Fruit fly (Drosophila melanogaster) whole organism, embryonic: ENCODE data around the gene vsg.

ENCODE experiments used
- CG11247 ChIP-seq: fragments of 200-800 bp; sonication (Bioruptor generic); IDR thresholded peaks from 2 replicates; pipeline ENCODE4 v1.3.6; 2022; ENCODE audit warnings: missing biosample characterization, missing genetic modification characterization
- CG11398 ChIP-seq: fragments of 200-800 bp; sonication (Bioruptor generic); optimal IDR thresholded peaks from 2 replicates; lab custom pipeline; 2016; ENCODE audit warnings: missing biosample characterization, missing genetic modification characterization
- CG13296 ChIP-seq: fragments of 200-800 bp; sonication (Bioruptor generic); optimal IDR thresholded peaks from 3 replicates; lab custom pipeline; 2018; ENCODE audit warnings: missing biosample characterization, mild to moderate bottlenecking, missing genetic modification characterization
- CG13775 ChIP-seq: fragments of 200-800 bp; sonication (Bioruptor generic); optimal IDR thresholded peaks from 3 replicates; lab custom pipeline; 2017; ENCODE audit warnings: missing biosample characterization, mild to moderate bottlenecking, missing genetic modification characterization
- CG15479 ChIP-seq: fragments of 200-800 bp; sonication (Bioruptor generic); optimal IDR thresholded peaks from 3 replicates; lab custom pipeline; 2019; ENCODE audit warnings: missing biosample characterization, mild to moderate bottlenecking, missing genetic modification characterization, moderate library complexity
- CG16813 ChIP-seq: fragments of 200-800 bp; sonication (Bioruptor generic); IDR thresholded peaks from 3 replicates; pipeline ENCODE4 v1.3.6; 2022; ENCODE audit warnings: missing biosample characterization, missing genetic modification characterization; ENCODE audit not compliant: partially characterized antibody
- CG1792 ChIP-seq: fragments of 200-800 bp; sonication (Bioruptor generic); optimal IDR thresholded peaks from 2 replicates; lab custom pipeline; 2016; ENCODE audit warnings: missing biosample characterization, missing genetic modification characterization
- CG18011 ChIP-seq: fragments of 200-800 bp; sonication (Bioruptor generic); optimal IDR thresholded peaks from 2 replicates; lab custom pipeline; 2017; ENCODE audit warnings: missing biosample characterization, missing genetic modification characterization, mild to moderate bottlenecking, moderate library complexity, missing genotype
- CG18599 ChIP-seq: fragments of 200-800 bp; sonication (Bioruptor generic); optimal IDR thresholded peaks from 3 replicates; lab custom pipeline; 2017; ENCODE audit warnings: missing biosample characterization, missing genetic modification characterization, mild to moderate bottlenecking, moderate library complexity, missing genetic modification reagents
- CG2120 ChIP-seq: fragments of 200-800 bp; sonication (Bioruptor generic); optimal IDR thresholded peaks from 3 replicates; lab custom pipeline; 2016; ENCODE audit warnings: missing biosample characterization, missing genetic modification characterization
- CG31388 ChIP-seq: fragments of 200-800 bp; sonication (Bioruptor generic); optimal IDR thresholded peaks from 2 replicates; lab custom pipeline; 2016; ENCODE audit warnings: missing biosample characterization, missing genetic modification characterization
- CG33213 ChIP-seq: fragments of 200-800 bp; sonication (Bioruptor generic); optimal IDR thresholded peaks from 3 replicates; lab custom pipeline; 2016; ENCODE audit warnings: missing biosample characterization, missing genetic modification characterization
- CG4730 ChIP-seq: fragments of 200-800 bp; sonication (Bioruptor generic); IDR thresholded peaks from 2 replicates; pipeline ENCODE4 v1.3.6; 2022; ENCODE audit warnings: missing biosample characterization, missing genetic modification characterization
- CG6765 ChIP-seq: fragments of 200-800 bp; sonication (Bioruptor generic); optimal IDR thresholded peaks from 3 replicates; lab custom pipeline; 2017; ENCODE audit warnings: missing biosample characterization, mild to moderate bottlenecking, missing genetic modification characterization
- CG8089 ChIP-seq: fragments of 200-800 bp; sonication (Bioruptor generic); optimal IDR thresholded peaks from 3 replicates; lab custom pipeline; 2016; ENCODE audit warnings: missing biosample characterization, missing genetic modification characterization
- CG8359 ChIP-seq: fragments of 200-800 bp; sonication (Bioruptor generic); optimal IDR thresholded peaks from 2 replicates; lab custom pipeline; 2017; ENCODE audit warnings: missing biosample characterization, mild to moderate bottlenecking, missing genetic modification characterization, borderline replicate concordance
- CG9876 ChIP-seq: fragments of 200-800 bp; sonication (Bioruptor generic); optimal IDR thresholded peaks from 2 replicates; lab custom pipeline; 2016; ENCODE audit warnings: missing biosample characterization, missing genetic modification characterization
- CTCF ChIP-seq: fragments of 200-800 bp; sonication (Bioruptor generic); optimal IDR thresholded peaks from 2 replicates; lab custom pipeline; 2017; ENCODE audit warnings: missing biosample characterization, mild to moderate bottlenecking, missing genetic modification characterization, moderate library complexity
- CrebB ChIP-seq: fragments of 200-800 bp; sonication (Bioruptor generic); optimal IDR thresholded peaks from 3 replicates; lab custom pipeline; 2018; ENCODE audit warnings: missing biosample characterization, mild to moderate bottlenecking, missing genetic modification characterization
- Doc3 ChIP-seq: fragments of 200-800 bp; sonication (Bioruptor generic); IDR thresholded peaks from 3 replicates; pipeline ENCODE4 v1.3.6; 2022; ENCODE audit warnings: missing biosample characterization, missing genetic modification characterization; ENCODE audit not compliant: partially characterized antibody
- Dp ChIP-seq: fragments of 200-800 bp; sonication (Bioruptor generic); optimal IDR thresholded peaks from 2 replicates; lab custom pipeline; 2018; ENCODE audit warnings: missing biosample characterization, mild to moderate bottlenecking, missing genetic modification characterization, moderate library complexity
- Ets97D ChIP-seq: fragments of 200-800 bp; sonication (Bioruptor generic); optimal IDR thresholded peaks from 3 replicates; lab custom pipeline; 2016; ENCODE audit warnings: missing biosample characterization, missing genetic modification characterization
- Fer2 ChIP-seq: fragments of 200-800 bp; sonication (Bioruptor generic); optimal IDR thresholded peaks from 2 replicates; lab custom pipeline; 2018; ENCODE audit warnings: missing biosample characterization, mild to moderate bottlenecking, missing genetic modification characterization, moderate library complexity
- Fer3 ChIP-seq: fragments of 200-800 bp; sonication (Bioruptor generic); optimal IDR thresholded peaks from 2 replicates; lab custom pipeline; 2018; ENCODE audit warnings: missing biosample characterization, mild to moderate bottlenecking, missing genetic modification characterization, moderate library complexity
- HLH54F ChIP-seq: fragments of 200-800 bp; sonication (Bioruptor generic); optimal IDR thresholded peaks from 3 replicates; lab custom pipeline; 2016; ENCODE audit warnings: missing biosample characterization, missing genetic modification characterization
- Hmr ChIP-seq: fragments of 200-800 bp; sonication (Bioruptor generic); optimal IDR thresholded peaks from 3 replicates; lab custom pipeline; 2017; ENCODE audit warnings: mild to moderate bottlenecking, missing biosample characterization, missing genetic modification reagents, missing genetic modification characterization
- MBD-R2 ChIP-seq: fragments of 200-800 bp; sonication (Bioruptor generic); IDR thresholded peaks from 2 replicates; pipeline ENCODE4 v1.3.6; 2022; ENCODE audit warnings: missing biosample characterization, missing genetic modification characterization
- Opbp ChIP-seq: fragments of 200-800 bp; sonication (Bioruptor generic); IDR thresholded peaks from 3 replicates; pipeline ENCODE4 v1.3.6; 2022; ENCODE audit warnings: missing biosample characterization, missing genetic modification characterization; ENCODE audit not compliant: partially characterized antibody
- Scr ChIP-seq: fragments of 200-800 bp; sonication (Bioruptor generic); IDR thresholded peaks from 2 replicates; pipeline ENCODE4 v1.3.6; 2022; ENCODE audit warnings: missing biosample characterization, missing genetic modification characterization; ENCODE audit not compliant: partially characterized antibody
- Trl ChIP-seq, 3 experiments: fragments of >200 bp in 2 of 3; fragments of 200-800 bp in 1 of 3; sonication (Bioruptor generic) in 1 of 3; optimal IDR thresholded peaks; 2 replicates in 1 of 3; 3 replicates in 2 of 3; lab custom pipeline; 2016 to 2017; ENCODE audit warnings: missing biosample characterization in 1 of 3, missing genetic modification characterization in 1 of 3
- bcd ChIP-seq: fragments of 200-800 bp; sonication (Bioruptor generic); optimal IDR thresholded peaks from 2 replicates; lab custom pipeline; 2017; ENCODE audit warnings: missing biosample characterization, mild to moderate bottlenecking, missing genetic modification characterization
- bsh ChIP-seq, 2 experiments: fragments of 200-800 bp; sonication (Bioruptor generic); optimal IDR thresholded peaks; 2 replicates each; lab custom pipeline; 2017 to 2018; ENCODE audit warnings: mild to moderate bottlenecking in 2 of 2, missing biosample characterization in 2 of 2, missing genetic modification characterization in 2 of 2, moderate library complexity in 1 of 2
- cato ChIP-seq: fragments of 200-800 bp; sonication (Bioruptor generic); optimal IDR thresholded peaks from 2 replicates; lab custom pipeline; 2016; ENCODE audit warnings: missing biosample characterization, missing genetic modification characterization, borderline replicate concordance
- chif ChIP-seq, 2 experiments: fragments of 200-800 bp; sonication (Bioruptor generic); optimal IDR thresholded peaks; 3 replicates each; lab custom pipeline; 2016; ENCODE audit warnings: missing biosample characterization in 2 of 2, missing genetic modification characterization in 2 of 2
- chn ChIP-seq: fragments of 200-800 bp; sonication (Bioruptor generic); optimal IDR thresholded peaks from 2 replicates; lab custom pipeline; 2016; ENCODE audit warnings: missing biosample characterization, missing genetic modification characterization
- crp ChIP-seq, 2 experiments: fragments of 200-800 bp; sonication (Bioruptor generic); optimal IDR thresholded peaks; 2 replicates in 1 of 2; 3 replicates in 1 of 2; lab custom pipeline; 2017; ENCODE audit warnings: missing biosample characterization in 2 of 2, missing genetic modification characterization in 2 of 2, mild to moderate bottlenecking in 1 of 2, moderate library complexity in 1 of 2
- ems ChIP-seq: fragments of 200-800 bp; sonication (Bioruptor generic); optimal IDR thresholded peaks from 3 replicates; lab custom pipeline; 2016; ENCODE audit warnings: missing biosample characterization, missing genetic modification characterization
- gcm2 ChIP-seq: fragments of 200-800 bp; sonication (Bioruptor generic); optimal IDR thresholded peaks from 2 replicates; lab custom pipeline; 2016; ENCODE audit warnings: missing biosample characterization, missing genetic modification characterization
- grau ChIP-seq: fragments of 200-800 bp; optimal IDR thresholded peaks from 3 replicates; lab custom pipeline; 2019; ENCODE audit warnings: missing biosample characterization, mild to moderate bottlenecking, missing genetic modification characterization, moderate library complexity
- gsb-n ChIP-seq: fragments of 200-800 bp; sonication (Bioruptor generic); optimal IDR thresholded peaks from 3 replicates; lab custom pipeline; 2018; ENCODE audit warnings: missing biosample characterization, mild to moderate bottlenecking, missing genetic modification characterization
- hbn ChIP-seq: fragments of 200-800 bp; sonication (Bioruptor generic); IDR thresholded peaks from 2 replicates; pipeline ENCODE4 v1.3.6; 2022; ENCODE audit warnings: missing biosample characterization, missing genetic modification characterization; ENCODE audit not compliant: partially characterized antibody
- hth ChIP-seq: fragments of >200 bp; optimal IDR thresholded peaks from 2 replicates; lab custom pipeline; 2017; ENCODE audit warnings: inconsistent platforms
- jigr1 ChIP-seq: fragments of 200-800 bp; sonication (Bioruptor generic); IDR thresholded peaks from 3 replicates; pipeline ENCODE4 v1.3.6; 2022; ENCODE audit warnings: missing biosample characterization, missing genetic modification characterization
- lbe ChIP-seq: fragments of 200-800 bp; sonication (Bioruptor generic); optimal IDR thresholded peaks from 2 replicates; lab custom pipeline; 2016; ENCODE audit warnings: missing biosample characterization, mild to moderate bottlenecking, missing genetic modification characterization
- pan ChIP-seq, 4 experiments: fragments of >200 bp in 3 of 4; fragments of 200-800 bp in 1 of 4; sonication (Bioruptor generic) in 1 of 4; optimal IDR thresholded peaks in 3 of 4; IDR thresholded peaks in 1 of 4; 2 replicates each; pipeline versions ENCODE4 v1.3.6 to Lab custom; 2017 to 2022; ENCODE audit warnings: missing biosample characterization in 2 of 4, missing genetic modification characterization in 2 of 4, mixed read lengths in 1 of 4
- prd ChIP-seq, 3 experiments: fragments of >200 bp in 2 of 3; fragments of 200-800 bp in 1 of 3; sonication (Bioruptor generic) in 1 of 3; optimal IDR thresholded peaks in 2 of 3; IDR thresholded peaks in 1 of 3; 2 replicates in 2 of 3; 3 replicates in 1 of 3; pipeline versions ENCODE4 v1.3.6 to Lab custom; 2017 to 2022; ENCODE audit warnings: missing biosample characterization in 1 of 3, missing genetic modification characterization in 1 of 3
- usp ChIP-seq: fragments of >200 bp; optimal IDR thresholded peaks from 2 replicates; lab custom pipeline; 2017; ENCODE audit warnings: missing biosample characterization, missing genetic modification characterization
- vfl ChIP-seq: fragments of 200-800 bp; sonication (Bioruptor generic); optimal IDR thresholded peaks from 2 replicates; lab custom pipeline; 2016; ENCODE audit warnings: missing biosample characterization, missing genetic modification characterization
- vnd ChIP-seq: fragments of 200-800 bp; sonication (Bioruptor generic); IDR thresholded peaks from 3 replicates; pipeline ENCODE4 v1.3.6; 2022; ENCODE audit warnings: missing biosample characterization, missing genetic modification characterization; ENCODE audit not compliant: partially characterized antibody

The vsg gene

DNA sequence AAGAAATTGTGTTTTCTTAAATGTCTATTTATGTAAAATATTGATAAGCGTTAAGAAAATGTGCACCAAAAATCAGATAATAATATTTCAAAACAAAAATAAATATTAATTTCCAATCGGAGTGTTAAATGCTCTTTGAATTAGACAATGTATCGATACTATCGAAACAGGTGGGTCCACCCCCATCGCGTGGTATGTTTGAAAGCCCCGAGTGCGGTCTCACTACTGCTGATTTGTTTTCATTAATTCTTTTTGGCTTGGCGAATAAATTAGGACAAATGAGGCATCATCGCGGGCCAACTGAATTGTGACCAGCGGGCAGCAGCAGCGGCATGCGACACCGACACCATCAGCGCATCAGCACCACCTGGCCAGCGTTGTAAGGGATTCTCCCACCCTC, 12.6 kb downstream of the vsg start, which contains the start of gene Naa60 (continued):
- TF ChIP-seq CG8089 (no peak), CG11398 (GFP tag; lab: Kevin White, UChicago) (no peak), CG6765 (no peak), CG15479 (GFP tag; lab: Kevin White, UChicago) (no peak), vnd (peak; percentile 62), CrebB (tag; lab: Kevin White, UChicago) (no peak), crp (GFP tag; optimal IDR thresholded peaks at IDR 0.05; lab: Kevin White, UChicago) (no peak), vfl (no peak), CTCF (GFP tag; lab: Kevin White, UChicago) (no peak), pan (optimal IDR thresholded peaks at IDR 0.05; lab: Kevin White, UChicago) (no peak), pan (GFP tag; optimal IDR thresholded peaks at IDR 0.05 in 1 of 2, IDR thresholded peaks at IDR 0.05 in 1 of 2) (no peak), Doc3 (GFP tag; lab: Robert Waterston, UW) (peak; percentile 90), CG16813 (peak; percentile 85), Dp (peak; percentile 74), ems (GFP tag; lab: Kevin White, UChicago) (no peak), grau (tag; lab: Kevin White, UChicago) (peak; percentile 24), Scr (peak; percentile 91), CG18599 (no peak), hth (no peak), gcm2 (GFP tag; lab: Kevin White, UChicago) (no peak), CG1792 (GFP tag; lab: Kevin White, UChicago) (no peak), Fer3 (tag; lab: Kevin White, UChicago) (no peak), chif (GFP tag; optimal IDR thresholded peaks at IDR 0.05; lab: Kevin White, UChicago) (no peak), CG11247 (GFP tag; lab: Robert Waterston, UW) (no peak), bsh (GFP tag; optimal IDR thresholded peaks at IDR 0.05; lab: Kevin White, UChicago) (no peak), CG9876 (no peak), chn (GFP tag; lab: Kevin White, UChicago) (peak; percentile 27), MBD-R2 (GFP tag; lab: Robert Waterston, UW) (peak; percentile 85), usp (no peak), Ets97D (GFP tag; lab: Kevin White, UChicago) (peak; percentile 0), CG33213 (no peak), Opbp (peak; percentile 90), cato (no peak), Hmr (GFP tag; lab: Kevin White, UChicago) (no peak), CG18011 (GFP tag; lab: Kevin White, UChicago) (no peak), hbn (peak; percentile 90), CG8359 (GFP tag; lab: Kevin White, UChicago) (no peak), lbe (no peak), CG13296 (GFP tag; lab: Kevin White, UChicago) (no peak), CG31388 (no peak), gsb-n (tag; lab: Kevin White, UChicago) (no peak), prd (optimal IDR thresholded peaks at IDR 0.05; lab: Kevin White, UChicago) (no peak), prd (GFP tag; IDR thresholded peaks at IDR 0.05; lab: Robert Waterston, UW) (no peak), CG13775 (no peak), Trl (optimal IDR thresholded peaks at IDR 0.05; lab: Kevin White, UChicago) (no peak), Trl (GFP tag; optimal IDR thresholded peaks at IDR 0.05; lab: Kevin White, UChicago) (no peak), CG4730 (GFP tag; lab: Robert Waterston, UW) (no peak), CG2120 (GFP tag; lab: Kevin White, UChicago) (peak; percentile 22), jigr1 (GFP tag; lab: Robert Waterston, UW) (peak; percentile 43; the same call in 1 of the 3 replicates), HLH54F (GFP tag; lab: Kevin White, UChicago) (no peak), bcd (no peak), Fer2 (no peak)
